Fruit fly (Drosophila melanogaster) whole organism, adult: ENCODE results near the gene CG14174.

Experiments
- CG11617 ChIP-seq: fragments of 200-800 bp; sonication (Bioruptor generic); optimal IDR thresholded peaks from 2 replicates; lab custom pipeline; 2017; ENCODE audit warnings: mild to moderate bottlenecking, missing biosample characterization, missing genetic modification reagents, missing genetic modification characterization
- CG12768 ChIP-seq: fragments of 200-800 bp; sonication (Bioruptor generic); optimal IDR thresholded peaks from 2 replicates; lab custom pipeline; 2017; ENCODE audit warnings: missing biosample characterization, missing genetic modification characterization, mild to moderate bottlenecking, moderate library complexity, missing genetic modification reagents
- CG14711 ChIP-seq: fragments of 200-800 bp; sonication (Bioruptor generic); optimal IDR thresholded peaks from 2 replicates; lab custom pipeline; 2018; ENCODE audit warnings: missing biosample characterization, mild to moderate bottlenecking, missing genetic modification characterization, moderate library complexity
- CG1620 ChIP-seq: fragments of 200-800 bp; sonication (Bioruptor generic); optimal IDR thresholded peaks from 2 replicates; lab custom pipeline; 2016; ENCODE audit warnings: missing biosample characterization, missing genetic modification characterization
- CG33017 ChIP-seq: fragments of 200-800 bp; sonication (Bioruptor generic); optimal IDR thresholded peaks from 2 replicates; lab custom pipeline; 2018; ENCODE audit warnings: missing biosample characterization, mild to moderate bottlenecking, missing genetic modification characterization, moderate library complexity
- CG5204 ChIP-seq: fragments of 200-800 bp; sonication (Bioruptor generic); optimal IDR thresholded peaks from 2 replicates; lab custom pipeline; 2016; ENCODE audit warnings: missing biosample characterization, missing genetic modification characterization
- CG7045 ChIP-seq: fragments of 200-800 bp; sonication (Bioruptor generic); optimal IDR thresholded peaks from 2 replicates; lab custom pipeline; 2017; ENCODE audit warnings: missing biosample characterization, mild to moderate bottlenecking, missing genetic modification characterization
- CG7101 ChIP-seq: fragments of 200-800 bp; sonication (Bioruptor generic); optimal IDR thresholded peaks from 2 replicates; lab custom pipeline; 2018; ENCODE audit warnings: missing biosample characterization, mild to moderate bottlenecking, missing genetic modification characterization, moderate library complexity
- Clk ChIP-seq: fragments of 200-800 bp; sonication (Bioruptor generic); optimal IDR thresholded peaks from 2 replicates; lab custom pipeline; 2017; ENCODE audit warnings: missing biosample characterization, missing genetic modification characterization
- Crg-1 ChIP-seq: fragments of 200-800 bp; sonication (Bioruptor generic); optimal IDR thresholded peaks from 2 replicates; lab custom pipeline; 2016; ENCODE audit warnings: missing biosample characterization, missing genetic modification characterization
- Hr96 ChIP-seq: fragments of 200-800 bp; sonication (Bioruptor generic); optimal IDR thresholded peaks from 2 replicates; lab custom pipeline; 2016; ENCODE audit warnings: missing biosample characterization, missing genetic modification characterization
- Mnt ChIP-seq: fragments of 200-800 bp; sonication (Bioruptor generic); optimal IDR thresholded peaks from 2 replicates; lab custom pipeline; 2016; ENCODE audit warnings: missing biosample characterization, mild to moderate bottlenecking, missing genetic modification characterization
- bab1 ChIP-seq: fragments of 200-800 bp; sonication (Bioruptor generic); optimal IDR thresholded peaks from 3 replicates; lab custom pipeline; 2019; ENCODE audit warnings: missing biosample characterization, mild to moderate bottlenecking, missing genetic modification characterization, moderate library complexity
- cic ChIP-seq: fragments of 200-800 bp; sonication (Bioruptor generic); optimal IDR thresholded peaks from 2 replicates; lab custom pipeline; 2017; ENCODE audit warnings: missing biosample characterization, mild to moderate bottlenecking, missing genetic modification characterization, moderate library complexity
- cnc ChIP-seq, 2 experiments: fragments of >200 bp; optimal IDR thresholded peaks; 2 replicates each; lab custom pipeline; 2017
- kay ChIP-seq: fragments of 200-800 bp; sonication (Bioruptor generic); peaks from one replicate; lab custom pipeline; 2016; ENCODE audit warnings: missing biosample characterization, missing genetic modification characterization, borderline replicate concordance
- ovo ChIP-seq: fragments of 200-800 bp; sonication (Bioruptor generic); optimal IDR thresholded peaks from 2 replicates; lab custom pipeline; 2016; ENCODE audit warnings: missing biosample characterization, missing genetic modification characterization
- pad ChIP-seq: fragments of 200-800 bp; sonication (Bioruptor generic); optimal IDR thresholded peaks from 3 replicates; lab custom pipeline; 2017; ENCODE audit warnings: missing biosample characterization, missing genetic modification characterization, mild to moderate bottlenecking, moderate library complexity, missing genetic modification reagents
- tj ChIP-seq: fragments of 200-800 bp; sonication (Bioruptor generic); optimal IDR thresholded peaks from 3 replicates; lab custom pipeline; 2017; ENCODE audit warnings: missing biosample characterization, mild to moderate bottlenecking, missing genetic modification characterization, moderate library complexity
- toe ChIP-seq: fragments of 200-800 bp; sonication (Bioruptor generic); optimal IDR thresholded peaks from 2 replicates; lab custom pipeline; 2016; ENCODE audit warnings: missing biosample characterization, missing genetic modification characterization

The CG14174 gene

dm6 chr3L:9726707-9727106 lies 7.6 kb downstream of the CG14174 start, which contains the start of gene Naa60:
Gene Naa60, plus strand, starts transcription at chr3L:9726895.
- peak; percentile 21 for TF ChIP-seq bab1 (GFP tag; lab: Kevin White, UChicago)
- TF ChIP-seq pad, result no peak
- TF ChIP-seq CG7101 (tag; lab: Kevin White, UChicago), result peak; percentile 9

- peak; percentile 5 for TF ChIP-seq bab1 (GFP tag; lab: Kevin White, UChicago)
- TF ChIP-seq CG11617 (GFP tag; lab: Kevin White, UChicago), result peak; percentile 21
- TF ChIP-seq Crg-1 (GFP tag; lab: Kevin White, UChicago), result peak; percentile 72
- no peak for TF ChIP-seq kay (GFP tag; lab: Kevin White, UChicago)
- TF ChIP-seq Clk, result no peak
- peak; percentile 61 for TF ChIP-seq CG7101 (tag; lab: Kevin White, UChicago)
- peak; percentile 38 for TF ChIP-seq Mnt (GFP tag; lab: Kevin White, UChicago)
- no peak for TF ChIP-seq CG33017
- TF ChIP-seq ovo, result no peak
- peak; percentile 57 for TF ChIP-seq pad
- no peak for TF ChIP-seq cnc (optimal IDR thresholded peaks at IDR 0.05; lab: Kevin White, UChicago)
- no peak for TF ChIP-seq tj
- TF ChIP-seq CG1620 (GFP tag; lab: Kevin White, UChicago), result peak; percentile 72
- no peak for TF ChIP-seq CG7045 (GFP tag; lab: Kevin White, UChicago)
- no peak for TF ChIP-seq toe
- no peak for TF ChIP-seq Hr96
- peak; percentile 14 for TF ChIP-seq CG14711
- TF ChIP-seq CG5204 (GFP tag; lab: Kevin White, UChicago), result no peak
- TF ChIP-seq cic, result peak; percentile 36
- TF ChIP-seq CG12768, result peak; percentile 25
These were observed 10.8 kb downstream of the CG14174 start, which contains the start of gene ATPsynB for dm6 chr3L:9729795-9730421. Gene ATPsynB, plus strand, starts transcription at chr3L:9729999.

- TF ChIP-seq Crg-1 (GFP tag; lab: Kevin White, UChicago) (no peak), CG11617 (GFP tag; lab: Kevin White, UChicago) (no peak), CG7101 (tag; lab: Kevin White, UChicago) (no peak), ovo (no peak), CG33017 (no peak), CG7045 (GFP tag; lab: Kevin White, UChicago) (no peak), CG5204 (GFP tag; lab: Kevin White, UChicago) (no peak)
These were observed 14.4 kb downstream of the CG14174 start, which contains the start of gene CG6749 for dm6 chr3L:9733563-9733962. Gene CG6749, minus strand, starts transcription at chr3L:9733807.

- TF ChIP-seq toe, result no peak
- no peak for TF ChIP-seq Crg-1 (GFP tag; lab: Kevin White, UChicago)
- no peak for TF ChIP-seq pad
- peak; percentile 16 for TF ChIP-seq CG33017
- TF ChIP-seq CG7045 (GFP tag; lab: Kevin White, UChicago), result no peak
- no peak for TF ChIP-seq Mnt (GFP tag; lab: Kevin White, UChicago)
- TF ChIP-seq CG7101 (tag; lab: Kevin White, UChicago), result no peak
- no peak for TF ChIP-seq CG14711
- TF ChIP-seq ovo, result no peak
- TF ChIP-seq bab1 (GFP tag; lab: Kevin White, UChicago), result no peak
- TF ChIP-seq Clk, result no peak
- TF ChIP-seq CG12768, result no peak
- no peak for TF ChIP-seq cic
- TF ChIP-seq tj, result no peak
- TF ChIP-seq cnc (optimal IDR thresholded peaks at IDR 0.05; lab: Kevin White, UChicago), result no peak
- peak; percentile 13 for TF ChIP-seq kay (GFP tag; lab: Kevin White, UChicago)
- no peak for TF ChIP-seq CG11617 (GFP tag; lab: Kevin White, UChicago)
These were observed 20.5 kb downstream of the CG14174 start for dm6 chr3L:9739629-9740028.

dm6 chr3L:9742342-9742741 lies 23.2 kb downstream of the CG14174 start:
- TF ChIP-seq Hr96 (no peak), CG5204 (GFP tag; lab: Kevin White, UChicago) (no peak), Clk (no peak), Crg-1 (GFP tag; lab: Kevin White, UChicago) (no peak), CG7101 (tag; lab: Kevin White, UChicago) (no peak), CG33017 (no peak), Mnt (GFP tag; lab: Kevin White, UChicago) (no peak), cnc (optimal IDR thresholded peaks at IDR 0.05; lab: Kevin White, UChicago) (no peak)

- no peak for TF ChIP-seq kay (GFP tag; lab: Kevin White, UChicago)
- TF ChIP-seq pad, result peak; percentile 47
- TF ChIP-seq cnc (optimal IDR thresholded peaks at IDR 0.05; lab: Kevin White, UChicago), result no peak
- no peak for TF ChIP-seq CG5204 (GFP tag; lab: Kevin White, UChicago)
- no peak for TF ChIP-seq Mnt (GFP tag; lab: Kevin White, UChicago)
- no peak for TF ChIP-seq CG11617 (GFP tag; lab: Kevin White, UChicago)
- no peak for TF ChIP-seq Crg-1 (GFP tag; lab: Kevin White, UChicago)
- no peak for TF ChIP-seq ovo
- no peak for TF ChIP-seq cic
- no peak for TF ChIP-seq CG7045 (GFP tag; lab: Kevin White, UChicago)
- TF ChIP-seq CG1620 (GFP tag; lab: Kevin White, UChicago), result no peak
- TF ChIP-seq Hr96, result no peak
- TF ChIP-seq CG7101 (tag; lab: Kevin White, UChicago), result peak; percentile 30
- TF ChIP-seq CG12768, result no peak
- TF ChIP-seq bab1 (GFP tag; lab: Kevin White, UChicago), result peak; percentile 86
- peak; percentile 52 for TF ChIP-seq CG14711
- no peak for TF ChIP-seq CG33017
- TF ChIP-seq tj, result no peak
- no peak for TF ChIP-seq Clk
- no peak for TF ChIP-seq toe
These were observed 25.0 kb downstream of the CG14174 start for dm6 chr3L:9744060-9744549.
